Worm (Caenorhabditis elegans): ENCODE data around the gene C16C10.2.

The C16C10.2 gene

DNA sequence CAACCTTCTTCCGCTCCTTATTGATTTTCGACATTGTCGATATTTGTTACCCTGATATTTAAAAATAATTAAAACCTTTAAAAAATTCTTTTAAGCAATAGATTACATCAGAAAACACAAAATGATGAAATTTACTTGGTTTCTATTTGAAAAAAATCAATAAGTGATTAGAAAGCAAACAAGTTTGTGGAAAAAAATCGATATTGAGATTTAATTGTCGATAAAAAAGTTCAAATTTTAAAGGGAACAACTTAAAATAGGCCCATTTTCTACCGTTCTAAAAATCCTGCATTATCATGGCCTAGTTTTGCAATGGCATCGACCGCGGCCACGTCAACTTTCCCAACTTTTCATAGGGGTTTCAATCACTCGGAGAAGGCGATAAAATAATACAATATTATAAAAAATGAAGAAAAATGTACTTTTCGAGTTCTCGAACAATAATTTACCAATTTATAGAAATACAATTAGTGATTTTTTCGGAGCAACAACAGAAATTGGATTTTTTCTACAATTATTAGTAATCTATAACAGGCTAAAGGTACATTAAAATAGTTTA, 8.4 kb upstream of the C16C10.2 start, which contains the start of gene lars-1:
lars-1 (minus strand) TSS at position 51 of the 559 bp plus-strand sequence.
- TF ChIP-seq ceh-36 (tag; optimal IDR thresholded peaks at IDR 0.05) (no peak), tra-4 (tag; optimal IDR thresholded peaks at IDR 0.05) (no peak), hmbx-1 (tag; optimal IDR thresholded peaks at IDR 0.05) (no peak), pes-1 (GFP tag; IDR thresholded peaks at IDR 0.05) (no peak), hmg-4 (GFP tag; optimal IDR thresholded peaks at IDR 0.05) (no peak), scrt-1 (GFP tag; IDR thresholded peaks at IDR 0.05) (no peak), flt-1 (GFP tag; IDR thresholded peaks at IDR 0.05) (no peak), tbx-37 (GFP tag; conservative IDR thresholded peaks at IDR 0.05) (no peak), ets-7 (tag; optimal IDR thresholded peaks at IDR 0.05) (no peak), B0310.2 (tag; optimal IDR thresholded peaks at IDR 0.05) (no peak), F13C5.2 (tag; optimal IDR thresholded peaks at IDR 0.05) (no peak), sea-1 (GFP tag; conservative IDR thresholded peaks at IDR 0.05) (no peak), ceh-13 (GFP tag; optimal IDR thresholded peaks at IDR 0.05) (no peak)

DNA sequence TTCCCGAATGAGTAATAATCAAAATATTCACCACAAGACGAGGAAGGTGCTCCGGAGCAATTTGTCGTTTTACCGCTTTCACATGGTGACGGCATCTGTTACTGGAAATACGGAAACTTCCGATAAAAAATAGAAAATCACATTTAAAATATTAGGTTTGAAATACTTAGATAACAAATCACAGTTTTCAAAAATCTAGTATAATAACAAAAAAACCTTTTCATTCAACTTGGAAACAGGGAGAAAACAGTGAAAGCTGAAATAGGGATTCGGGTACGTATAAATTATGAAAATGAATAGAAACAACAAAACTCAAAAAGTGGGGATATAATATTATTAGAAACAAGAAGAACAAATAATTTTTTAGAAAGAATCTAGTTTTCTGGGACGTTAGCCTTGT, 2.9 kb upstream of the C16C10.2 start, which contains the start of gene C16C10.1:
C16C10.1 (minus strand) TSS at position 101 of the 400 bp plus-strand sequence.
- TF ChIP-seq aly-1 (tag; optimal IDR thresholded peaks at IDR 0.05) (no peak), pes-1 (GFP tag; IDR thresholded peaks at IDR 0.05) (no peak), ceh-36 (tag; optimal IDR thresholded peaks at IDR 0.05) (no peak), ama-1 (optimal IDR thresholded peaks at IDR 0.05) (no peak), F13C5.2 (tag; optimal IDR thresholded peaks at IDR 0.05) (no peak), tbx-37 (GFP tag; conservative IDR thresholded peaks at IDR 0.05) (no peak), scrt-1 (GFP tag; IDR thresholded peaks at IDR 0.05) (no peak), tra-4 (tag; optimal IDR thresholded peaks at IDR 0.05) (no peak), B0310.2 (tag; optimal IDR thresholded peaks at IDR 0.05) (no peak), tbx-11 (GFP tag; IDR thresholded peaks at IDR 0.05) (no peak), ceh-13 (GFP tag; optimal IDR thresholded peaks at IDR 0.05) (no peak), hnd-1 (tag; optimal IDR thresholded peaks at IDR 0.05) (no peak)

DNA sequence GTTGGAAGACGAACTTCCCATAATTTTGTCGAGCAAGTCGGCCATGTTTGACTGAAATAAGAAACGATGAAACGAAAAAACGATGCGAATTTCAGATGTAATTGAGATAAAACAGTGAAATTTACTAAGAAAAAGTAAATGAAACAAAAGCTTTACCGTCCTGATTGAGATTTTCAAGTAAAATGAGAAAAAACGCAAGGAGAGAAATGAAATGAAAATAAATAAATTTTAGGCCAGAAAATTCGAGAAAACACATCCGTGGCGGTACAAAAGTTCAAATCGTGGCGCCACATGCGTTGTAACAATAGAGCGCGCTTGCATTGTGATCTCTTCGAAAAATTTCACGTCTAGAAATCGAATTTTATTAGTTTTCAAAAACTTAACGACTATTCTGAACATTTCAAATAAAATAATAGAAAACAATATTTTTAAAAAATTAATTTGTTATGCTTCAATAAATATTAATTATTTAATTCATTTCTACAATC, 2.3 kb downstream of the C16C10.2 start, which contains the start of the genes hrde-1 and C16C10.13:
hrde-1 (minus strand) TSS at position 51 of the 488 bp plus-strand sequence.
C16C10.13 (plus strand) TSS at position 332 of the 488 bp plus-strand sequence.
- no peak for TF ChIP-seq sea-1 (GFP tag; conservative IDR thresholded peaks at IDR 0.05)
- TF ChIP-seq hmbx-1 (tag; optimal IDR thresholded peaks at IDR 0.05) = no peak
- TF ChIP-seq hmg-4 (GFP tag; optimal IDR thresholded peaks at IDR 0.05) = no peak
- TF ChIP-seq tbx-37 (GFP tag; conservative IDR thresholded peaks at IDR 0.05) = no peak
- TF ChIP-seq tbx-11 (GFP tag; IDR thresholded peaks at IDR 0.05) = no peak
- no peak for TF ChIP-seq B0310.2 (tag; optimal IDR thresholded peaks at IDR 0.05)
- no peak for TF ChIP-seq hnd-1 (tag; optimal IDR thresholded peaks at IDR 0.05)
- TF ChIP-seq ets-7 (tag; optimal IDR thresholded peaks at IDR 0.05) = no peak
- TF ChIP-seq F13C5.2 (tag; optimal IDR thresholded peaks at IDR 0.05) = no peak
- no peak for TF ChIP-seq ama-1 (optimal IDR thresholded peaks at IDR 0.05)
- no peak for TF ChIP-seq ceh-36 (tag; optimal IDR thresholded peaks at IDR 0.05)
- TF ChIP-seq aly-1 (tag; optimal IDR thresholded peaks at IDR 0.05) = no peak
- TF ChIP-seq ceh-13 (GFP tag; optimal IDR thresholded peaks at IDR 0.05) = no peak
- TF ChIP-seq scrt-1 (GFP tag; IDR thresholded peaks at IDR 0.05) = no peak
- no peak for TF ChIP-seq pes-1 (GFP tag; IDR thresholded peaks at IDR 0.05)
- no peak for TF ChIP-seq flt-1 (GFP tag; IDR thresholded peaks at IDR 0.05)
- no peak for TF ChIP-seq tra-4 (tag; optimal IDR thresholded peaks at IDR 0.05)

DNA sequence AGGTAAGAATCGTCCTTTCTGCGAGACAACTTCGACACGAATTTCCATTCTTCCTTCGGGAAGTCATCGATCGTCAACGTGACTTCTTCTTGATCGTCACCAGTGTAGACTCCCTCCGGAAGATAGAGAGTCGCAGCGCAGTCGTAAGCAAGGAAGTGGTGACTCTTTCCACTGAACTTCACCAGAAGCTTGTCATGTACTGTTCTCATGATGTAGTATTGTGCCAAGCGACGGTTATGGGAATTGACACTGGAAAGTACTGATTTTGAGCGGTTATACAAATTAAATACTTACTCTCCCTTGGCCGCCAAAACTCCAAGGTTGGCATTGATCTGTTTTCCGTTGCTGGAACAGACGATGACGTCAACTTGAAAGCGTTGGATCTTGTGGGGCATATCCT, 3.0 kb downstream of the C16C10.2 start:
- TF ChIP-seq tbx-37 (GFP tag; conservative IDR thresholded peaks at IDR 0.05) (no peak), scrt-1 (GFP tag; IDR thresholded peaks at IDR 0.05) (no peak), ceh-36 (tag; optimal IDR thresholded peaks at IDR 0.05) (no peak), hnd-1 (tag; optimal IDR thresholded peaks at IDR 0.05) (no peak), F13C5.2 (tag; optimal IDR thresholded peaks at IDR 0.05) (no peak), tbx-11 (GFP tag; IDR thresholded peaks at IDR 0.05) (no peak), B0310.2 (tag; optimal IDR thresholded peaks at IDR 0.05) (no peak), tra-4 (tag; optimal IDR thresholded peaks at IDR 0.05) (no peak), ama-1 (optimal IDR thresholded peaks at IDR 0.05) (no peak)

DNA sequence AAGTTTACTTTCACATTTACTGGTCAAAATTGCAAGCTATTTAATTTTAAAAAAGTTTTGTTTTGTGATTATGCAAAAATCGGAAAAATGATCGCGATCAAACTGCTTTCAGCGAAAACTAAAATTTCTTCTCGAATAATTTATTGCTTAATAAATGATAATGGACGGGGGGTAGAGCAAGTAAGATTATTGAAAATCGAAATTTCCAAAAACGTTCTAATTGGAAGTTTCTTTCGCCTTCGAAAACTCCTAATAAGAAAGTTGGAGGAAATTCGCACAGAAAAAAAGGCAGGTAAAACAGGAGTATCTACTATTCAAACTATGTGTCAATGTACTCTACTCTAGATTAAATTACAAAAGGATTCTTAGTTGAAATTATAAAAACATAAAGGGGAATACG, 6.3 kb downstream of the C16C10.2 start:
- TF ChIP-seq sea-1 (GFP tag; conservative IDR thresholded peaks at IDR 0.05) (no peak), tbx-37 (GFP tag; conservative IDR thresholded peaks at IDR 0.05) (no peak), hnd-1 (tag; optimal IDR thresholded peaks at IDR 0.05) (no peak), ets-7 (tag; optimal IDR thresholded peaks at IDR 0.05) (no peak), tra-4 (tag; optimal IDR thresholded peaks at IDR 0.05) (no peak), tbx-11 (GFP tag; IDR thresholded peaks at IDR 0.05) (no peak), flt-1 (GFP tag; IDR thresholded peaks at IDR 0.05) (no peak), B0310.2 (tag; optimal IDR thresholded peaks at IDR 0.05) (no peak), scrt-1 (GFP tag; IDR thresholded peaks at IDR 0.05) (no peak), ceh-13 (GFP tag; optimal IDR thresholded peaks at IDR 0.05) (no peak), F13C5.2 (tag; optimal IDR thresholded peaks at IDR 0.05) (no peak), hmg-4 (GFP tag; optimal IDR thresholded peaks at IDR 0.05) (no peak), hmbx-1 (tag; optimal IDR thresholded peaks at IDR 0.05) (no peak), ceh-36 (tag; optimal IDR thresholded peaks at IDR 0.05) (no peak)

DNA sequence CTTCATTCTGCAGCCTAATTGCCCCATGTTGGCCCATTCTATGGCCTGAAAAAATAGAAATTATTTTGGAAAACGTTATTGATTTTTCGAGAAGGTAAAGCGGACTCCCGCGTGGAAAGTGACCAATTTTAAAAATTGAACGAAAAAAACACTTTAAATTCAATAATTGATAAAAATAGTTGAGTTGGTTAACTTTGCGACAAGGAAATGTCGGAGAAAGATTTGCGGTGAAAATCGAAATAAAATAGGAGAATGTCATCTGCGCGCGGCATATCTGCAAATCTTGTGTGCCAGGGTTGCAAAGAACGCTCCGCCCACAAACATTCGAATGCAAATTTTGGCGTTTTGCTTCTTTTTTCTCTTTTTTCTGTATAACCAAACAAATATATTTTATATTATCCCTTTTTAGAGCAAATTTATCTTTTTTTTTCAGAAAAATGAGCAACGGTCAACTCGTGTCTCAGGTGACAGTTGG, 7.5 kb downstream of the C16C10.2 start, which contains the start of the genes rnf-121 and C16C10.4:
rnf-121 (minus strand) TSS at position 51 of the 475 bp plus-strand sequence.
C16C10.4 (plus strand) TSS at position 434 of the 475 bp plus-strand sequence.
- TF ChIP-seq sea-1 (GFP tag; conservative IDR thresholded peaks at IDR 0.05) (peak; percentile 93), ceh-13 (GFP tag; optimal IDR thresholded peaks at IDR 0.05) (peak; percentile 93), ceh-36 (tag; optimal IDR thresholded peaks at IDR 0.05) (peak; percentile 93), pes-1 (GFP tag; IDR thresholded peaks at IDR 0.05) (peak; percentile 91), scrt-1 (GFP tag; IDR thresholded peaks at IDR 0.05) (peak; percentile 87), tbx-37 (GFP tag; conservative IDR thresholded peaks at IDR 0.05) (peak; percentile 82), flt-1 (GFP tag; IDR thresholded peaks at IDR 0.05) (peak; percentile 83), aly-1 (tag; optimal IDR thresholded peaks at IDR 0.05) (peak; percentile 77), B0310.2 (tag; optimal IDR thresholded peaks at IDR 0.05) (peak; percentile 82), hmg-4 (GFP tag; optimal IDR thresholded peaks at IDR 0.05) (peak; percentile 97), tbx-11 (GFP tag; IDR thresholded peaks at IDR 0.05) (peak; percentile 92), hnd-1 (tag; optimal IDR thresholded peaks at IDR 0.05) (peak; percentile 80), tra-4 (tag; optimal IDR thresholded peaks at IDR 0.05) (peak; percentile 80), F13C5.2 (tag; optimal IDR thresholded peaks at IDR 0.05) (peak; percentile 92), ets-7 (tag; optimal IDR thresholded peaks at IDR 0.05) (peak; percentile 75), hmbx-1 (tag; optimal IDR thresholded peaks at IDR 0.05) (peak; percentile 61), ama-1 (optimal IDR thresholded peaks at IDR 0.05) (no peak)
